Fruit fly (Drosophila melanogaster) whole organism, adult: ENCODE measurements around the gene RpS4.

ENCODE experiments used
- CG11617 ChIP-seq: fragments of 200-800 bp; sonication (Bioruptor generic); optimal IDR thresholded peaks from 2 replicates; lab custom pipeline; 2017; ENCODE audit warnings: mild to moderate bottlenecking, missing biosample characterization, missing genetic modification reagents, missing genetic modification characterization
- CG12768 ChIP-seq: fragments of 200-800 bp; sonication (Bioruptor generic); optimal IDR thresholded peaks from 2 replicates; lab custom pipeline; 2017; ENCODE audit warnings: missing biosample characterization, missing genetic modification characterization, mild to moderate bottlenecking, moderate library complexity, missing genetic modification reagents
- CG14711 ChIP-seq: fragments of 200-800 bp; sonication (Bioruptor generic); optimal IDR thresholded peaks from 2 replicates; lab custom pipeline; 2018; ENCODE audit warnings: missing biosample characterization, mild to moderate bottlenecking, missing genetic modification characterization, moderate library complexity
- CG1620 ChIP-seq: fragments of 200-800 bp; sonication (Bioruptor generic); optimal IDR thresholded peaks from 2 replicates; lab custom pipeline; 2016; ENCODE audit warnings: missing biosample characterization, missing genetic modification characterization
- CG33017 ChIP-seq: fragments of 200-800 bp; sonication (Bioruptor generic); optimal IDR thresholded peaks from 2 replicates; lab custom pipeline; 2018; ENCODE audit warnings: missing biosample characterization, mild to moderate bottlenecking, missing genetic modification characterization, moderate library complexity
- CG5204 ChIP-seq: fragments of 200-800 bp; sonication (Bioruptor generic); optimal IDR thresholded peaks from 2 replicates; lab custom pipeline; 2016; ENCODE audit warnings: missing biosample characterization, missing genetic modification characterization
- CG7045 ChIP-seq: fragments of 200-800 bp; sonication (Bioruptor generic); optimal IDR thresholded peaks from 2 replicates; lab custom pipeline; 2017; ENCODE audit warnings: missing biosample characterization, mild to moderate bottlenecking, missing genetic modification characterization
- CG7101 ChIP-seq: fragments of 200-800 bp; sonication (Bioruptor generic); optimal IDR thresholded peaks from 2 replicates; lab custom pipeline; 2018; ENCODE audit warnings: missing biosample characterization, mild to moderate bottlenecking, missing genetic modification characterization, moderate library complexity
- Clk ChIP-seq: fragments of 200-800 bp; sonication (Bioruptor generic); optimal IDR thresholded peaks from 2 replicates; lab custom pipeline; 2017; ENCODE audit warnings: missing biosample characterization, missing genetic modification characterization
- Crg-1 ChIP-seq: fragments of 200-800 bp; sonication (Bioruptor generic); optimal IDR thresholded peaks from 2 replicates; lab custom pipeline; 2016; ENCODE audit warnings: missing biosample characterization, missing genetic modification characterization
- Hr96 ChIP-seq: fragments of 200-800 bp; sonication (Bioruptor generic); optimal IDR thresholded peaks from 2 replicates; lab custom pipeline; 2016; ENCODE audit warnings: missing biosample characterization, missing genetic modification characterization
- Mnt ChIP-seq: fragments of 200-800 bp; sonication (Bioruptor generic); optimal IDR thresholded peaks from 2 replicates; lab custom pipeline; 2016; ENCODE audit warnings: missing biosample characterization, mild to moderate bottlenecking, missing genetic modification characterization
- bab1 ChIP-seq: fragments of 200-800 bp; sonication (Bioruptor generic); optimal IDR thresholded peaks from 3 replicates; lab custom pipeline; 2019; ENCODE audit warnings: missing biosample characterization, mild to moderate bottlenecking, missing genetic modification characterization, moderate library complexity
- cic ChIP-seq: fragments of 200-800 bp; sonication (Bioruptor generic); optimal IDR thresholded peaks from 2 replicates; lab custom pipeline; 2017; ENCODE audit warnings: missing biosample characterization, mild to moderate bottlenecking, missing genetic modification characterization, moderate library complexity
- cnc ChIP-seq, 2 experiments: fragments of >200 bp; optimal IDR thresholded peaks; 2 replicates each; lab custom pipeline; 2017
- kay ChIP-seq: fragments of 200-800 bp; sonication (Bioruptor generic); peaks from one replicate; lab custom pipeline; 2016; ENCODE audit warnings: missing biosample characterization, missing genetic modification characterization, borderline replicate concordance
- ovo ChIP-seq: fragments of 200-800 bp; sonication (Bioruptor generic); optimal IDR thresholded peaks from 2 replicates; lab custom pipeline; 2016; ENCODE audit warnings: missing biosample characterization, missing genetic modification characterization
- pad ChIP-seq: fragments of 200-800 bp; sonication (Bioruptor generic); optimal IDR thresholded peaks from 3 replicates; lab custom pipeline; 2017; ENCODE audit warnings: missing biosample characterization, missing genetic modification characterization, mild to moderate bottlenecking, moderate library complexity, missing genetic modification reagents
- tj ChIP-seq: fragments of 200-800 bp; sonication (Bioruptor generic); optimal IDR thresholded peaks from 3 replicates; lab custom pipeline; 2017; ENCODE audit warnings: missing biosample characterization, mild to moderate bottlenecking, missing genetic modification characterization, moderate library complexity
- toe ChIP-seq: fragments of 200-800 bp; sonication (Bioruptor generic); optimal IDR thresholded peaks from 2 replicates; lab custom pipeline; 2016; ENCODE audit warnings: missing biosample characterization, missing genetic modification characterization

The RpS4 gene

dm6 chr3L:13074084-13074624 is 32.6 kb downstream of the RpS4 start:
- no peak for TF ChIP-seq CG7101
- no peak for TF ChIP-seq CG1620 (GFP tag; lab: Kevin White, UChicago)
- no peak for TF ChIP-seq CG7045 (GFP tag; lab: Kevin White, UChicago)
- no peak for TF ChIP-seq pad
- no peak for TF ChIP-seq CG12768 (GFP tag; lab: Kevin White, UChicago)
- TF ChIP-seq kay (GFP tag; lab: Kevin White, UChicago): no peak
- no peak for TF ChIP-seq bab1
- TF ChIP-seq cnc (optimal IDR thresholded peaks at IDR 0.05; lab: Kevin White, UChicago): no peak
- TF ChIP-seq ovo (GFP tag; lab: Kevin White, UChicago): no peak
- no peak for TF ChIP-seq Hr96 (GFP tag; lab: Kevin White, UChicago)
- TF ChIP-seq Crg-1 (GFP tag; lab: Kevin White, UChicago): no peak
- TF ChIP-seq toe: no peak
- no peak for TF ChIP-seq tj (GFP tag; lab: Kevin White, UChicago)
- TF ChIP-seq CG11617 (GFP tag; lab: Kevin White, UChicago): no peak
- no peak for TF ChIP-seq Mnt
- no peak for TF ChIP-seq CG33017 (tag; lab: Kevin White, UChicago)

DNA sequence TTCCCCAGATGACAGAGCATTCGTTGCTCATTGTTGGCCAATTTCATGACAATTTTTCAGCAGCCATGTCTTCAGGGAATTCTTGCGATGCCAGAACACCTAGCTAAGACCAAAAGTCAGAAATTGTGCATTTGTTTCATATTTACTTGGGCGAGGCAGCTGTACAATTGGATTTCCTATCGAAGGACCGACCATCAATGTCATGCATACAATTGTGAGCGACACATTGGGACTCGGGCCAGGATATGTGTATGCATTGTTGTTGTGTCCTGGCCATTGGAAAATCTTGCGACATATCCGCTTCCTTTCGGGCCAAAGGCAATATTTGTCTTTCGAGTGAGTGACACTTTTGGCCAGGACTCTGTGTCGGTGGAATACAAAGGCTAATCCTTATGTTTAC is 35.8 kb downstream of the RpS4 start:
- no peak for TF ChIP-seq CG5204 (GFP tag; lab: Kevin White, UChicago)

DNA sequence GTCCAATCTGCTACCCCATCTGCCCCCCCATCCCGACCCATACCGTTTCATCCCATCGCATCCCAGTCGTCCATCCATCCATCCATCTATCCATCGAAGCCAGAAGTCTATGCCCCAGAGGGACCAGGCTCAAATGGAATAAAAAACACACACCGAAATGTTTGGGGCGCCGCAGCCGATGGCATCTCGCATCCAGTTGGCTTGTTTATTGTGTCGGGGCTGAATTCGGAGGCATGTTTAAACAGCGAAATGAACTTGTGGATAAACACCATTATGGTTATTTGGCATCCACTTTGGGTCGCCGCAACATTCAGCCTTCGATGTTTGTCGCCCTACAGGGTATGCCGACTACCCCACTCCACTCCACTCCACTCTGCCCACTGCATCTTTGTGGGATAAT is 38.9 kb downstream of the RpS4 start:
- TF ChIP-seq bab1 (no peak), CG33017 (tag; lab: Kevin White, UChicago) (no peak), cnc (optimal IDR thresholded peaks at IDR 0.05; lab: Kevin White, UChicago) (no peak), tj (GFP tag; lab: Kevin White, UChicago) (no peak), CG7045 (GFP tag; lab: Kevin White, UChicago) (no peak), toe (no peak), CG14711 (tag; lab: Kevin White, UChicago) (no peak)

DNA sequence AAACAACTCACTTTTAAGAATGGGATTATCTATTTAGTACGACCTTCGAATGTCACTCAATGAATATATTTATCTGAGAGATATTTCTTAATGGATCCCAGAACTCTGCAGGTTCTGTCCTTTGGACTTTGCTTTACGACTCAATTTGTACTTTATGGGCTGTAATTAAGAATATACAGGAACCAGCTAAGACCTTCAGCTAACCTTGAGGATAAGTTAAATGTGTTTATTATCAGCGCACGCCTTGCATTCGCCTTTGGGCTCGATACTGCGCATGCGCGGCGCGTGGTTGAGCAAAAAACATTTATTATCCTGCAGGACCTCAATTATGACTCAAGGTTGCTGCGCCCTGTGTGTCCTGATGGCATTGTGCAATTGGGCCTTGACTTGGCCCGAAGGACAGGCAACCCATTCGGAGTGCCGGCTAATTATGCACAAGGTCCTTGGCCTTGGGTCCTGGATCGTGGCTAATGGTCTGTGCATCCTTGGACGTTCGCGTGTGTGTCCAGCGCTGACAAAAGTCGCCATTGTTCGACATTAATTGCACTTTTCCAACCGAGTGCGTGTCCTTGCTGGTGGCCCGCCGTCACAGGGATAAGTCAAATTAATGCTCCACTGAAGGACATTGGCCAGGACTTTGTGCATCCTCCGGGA is 39.9 kb downstream of the RpS4 start:
- TF ChIP-seq CG14711 (tag; lab: Kevin White, UChicago) (no peak), Hr96 (GFP tag; lab: Kevin White, UChicago) (no peak), pad (no peak), cic (GFP tag; lab: Kevin White, UChicago) (no peak), Clk (GFP tag; lab: Kevin White, UChicago) (no peak), Crg-1 (GFP tag; lab: Kevin White, UChicago) (no peak), CG33017 (tag; lab: Kevin White, UChicago) (no peak), ovo (GFP tag; lab: Kevin White, UChicago) (no peak), tj (GFP tag; lab: Kevin White, UChicago) (no peak), CG7045 (GFP tag; lab: Kevin White, UChicago) (no peak), CG1620 (GFP tag; lab: Kevin White, UChicago) (no peak), CG7101 (no peak), CG12768 (GFP tag; lab: Kevin White, UChicago) (no peak), kay (GFP tag; lab: Kevin White, UChicago) (no peak), Mnt (no peak), CG5204 (GFP tag; lab: Kevin White, UChicago) (no peak), CG11617 (GFP tag; lab: Kevin White, UChicago) (no peak), toe (no peak), bab1 (no peak)

dm6 chr3L:13083432-13083831 is 41.9 kb downstream of the RpS4 start:
- no peak for TF ChIP-seq ovo (GFP tag; lab: Kevin White, UChicago)
- TF ChIP-seq CG33017 (tag; lab: Kevin White, UChicago): no peak
- TF ChIP-seq CG7045 (GFP tag; lab: Kevin White, UChicago): no peak
- no peak for TF ChIP-seq CG14711 (tag; lab: Kevin White, UChicago)
- no peak for TF ChIP-seq pad
- TF ChIP-seq CG12768 (GFP tag; lab: Kevin White, UChicago): no peak
- no peak for TF ChIP-seq Crg-1 (GFP tag; lab: Kevin White, UChicago)
- no peak for TF ChIP-seq kay (GFP tag; lab: Kevin White, UChicago)
- no peak for TF ChIP-seq bab1
- no peak for TF ChIP-seq CG1620 (GFP tag; lab: Kevin White, UChicago)
- no peak for TF ChIP-seq CG5204 (GFP tag; lab: Kevin White, UChicago)
- TF ChIP-seq Hr96 (GFP tag; lab: Kevin White, UChicago): no peak
- no peak for TF ChIP-seq CG11617 (GFP tag; lab: Kevin White, UChicago)
- no peak for TF ChIP-seq toe
- TF ChIP-seq CG7101: no peak

DNA sequence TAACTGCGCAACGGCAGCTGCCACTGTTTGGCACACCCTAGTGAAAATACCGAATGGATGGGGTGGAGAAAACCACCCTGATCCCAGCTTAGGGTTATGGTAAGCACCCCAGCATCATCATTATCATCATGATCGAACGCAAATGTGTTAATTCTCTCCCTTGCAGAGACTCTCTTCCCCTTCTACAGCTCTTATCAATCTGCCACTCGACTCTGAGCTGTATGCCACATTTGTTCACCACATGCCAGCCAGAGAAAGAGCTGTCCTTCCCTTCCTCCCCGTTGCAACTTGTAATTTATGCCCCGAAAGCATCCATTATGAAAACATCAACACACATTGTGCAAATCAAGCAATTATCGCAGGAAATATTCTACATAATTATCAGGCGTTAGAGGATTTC is 42.9 kb downstream of the RpS4 start:
- no peak for TF ChIP-seq CG1620 (GFP tag; lab: Kevin White, UChicago)
- no peak for TF ChIP-seq pad
- TF ChIP-seq toe: no peak
- no peak for TF ChIP-seq CG33017 (tag; lab: Kevin White, UChicago)
- no peak for TF ChIP-seq cic (GFP tag; lab: Kevin White, UChicago)
- no peak for TF ChIP-seq Hr96 (GFP tag; lab: Kevin White, UChicago)
- TF ChIP-seq CG7101: no peak
- no peak for TF ChIP-seq cnc (optimal IDR thresholded peaks at IDR 0.05; lab: Kevin White, UChicago)
- no peak for TF ChIP-seq Clk (GFP tag; lab: Kevin White, UChicago)
- TF ChIP-seq bab1: no peak
- no peak for TF ChIP-seq tj (GFP tag; lab: Kevin White, UChicago)
- TF ChIP-seq Crg-1 (GFP tag; lab: Kevin White, UChicago): no peak
- no peak for TF ChIP-seq kay (GFP tag; lab: Kevin White, UChicago)
- TF ChIP-seq ovo (GFP tag; lab: Kevin White, UChicago): no peak
- TF ChIP-seq CG7045 (GFP tag; lab: Kevin White, UChicago): no peak
- TF ChIP-seq CG12768 (GFP tag; lab: Kevin White, UChicago): no peak
